Worm (Caenorhabditis elegans) whole organism, L1 larva: ENCODE data around the gene F59G1.4.

Source experiments
- dpl-1 ChIP-seq, 3 experiments: fragments of 150-350 bp in 2 of 3; sonication (generic microtip) in 1 of 3; optimal IDR thresholded peaks; 2 replicates each; lab custom pipeline; 2014 to 2017; ENCODE audit warnings: missing biosample characterization in 3 of 3, missing genetic modification characterization in 3 of 3, missing genetic modification reagents in 3 of 3
- nhr-12 ChIP-seq: sonication (generic microtip); optimal IDR thresholded peaks from 2 replicates; lab custom pipeline; 2017; ENCODE audit warnings: missing biosample characterization, missing genetic modification characterization
- sox-4 ChIP-seq: sonication (generic microtip); optimal IDR thresholded peaks from 2 replicates; lab custom pipeline; 2016; ENCODE audit warnings: missing genetic modification characterization, missing compliant biosample characterization
- tlp-1 ChIP-seq: fragments of 150-350 bp; optimal IDR thresholded peaks from 2 replicates; lab custom pipeline; 2014; ENCODE audit warnings: missing biosample characterization, missing genetic modification characterization
- unc-86 ChIP-seq: sonication (generic microtip); optimal IDR thresholded peaks from 2 replicates; lab custom pipeline; 2016; ENCODE audit warnings: missing genetic modification characterization, missing compliant biosample characterization
- ztf-11 ChIP-seq, 2 experiments: sonication (generic microtip); optimal IDR thresholded peaks; 2 replicates each; lab custom pipeline; 2016 to 2017; ENCODE audit warnings: missing genetic modification characterization in 2 of 2, missing biosample characterization in 1 of 2, missing compliant biosample characterization in 1 of 2

DNA sequence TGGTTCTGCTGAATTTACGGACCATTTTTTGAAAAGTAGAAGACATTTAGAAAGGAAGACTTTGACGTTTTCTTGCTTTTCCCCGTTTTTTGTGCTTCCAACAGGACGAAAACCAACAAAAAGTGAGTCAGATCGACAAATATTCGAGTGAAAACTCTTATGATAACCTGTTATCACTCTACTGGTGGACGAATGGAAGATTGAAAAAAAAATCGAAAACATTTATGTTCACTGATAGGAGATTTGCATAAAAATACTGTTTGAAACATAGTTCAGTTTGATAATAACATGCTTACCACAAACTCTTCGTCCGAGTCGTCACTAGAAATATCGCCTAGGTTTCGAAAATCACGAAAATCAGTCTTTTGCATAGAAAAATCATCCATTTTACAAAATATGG lies 23.6 kb upstream of the F59G1.4 start:
- TF ChIP-seq unc-86 (tag; lab: Kevin White, UChicago) (no peak), sox-4 (tag; lab: Kevin White, UChicago) (no peak), tlp-1 (no peak), nhr-12 (tag; lab: Kevin White, UChicago) (no peak), dpl-1 (GFP tag; optimal IDR thresholded peaks at IDR 0.05; lab: Kevin White, UChicago) (no peak), ztf-11 (tag; optimal IDR thresholded peaks at IDR 0.05; lab: Kevin White, UChicago) (no peak)
